Worm (Caenorhabditis elegans): ENCODE data around the gene F22E5.20.

Gene F22E5.20

ce11 chrII:2641777-2642176, 31.7 kb downstream of the F22E5.20 start, which contains the start of gene F22E5.7:
Gene F22E5.7, plus strand, starts transcription at chrII:2642077.
- TF ChIP-seq unc-3 (GFP tag; conservative IDR thresholded peaks at IDR 0.05) (no peak), unc-3 (tag; optimal IDR thresholded peaks at IDR 0.05) (no peak), pat-9 (tag; optimal IDR thresholded peaks at IDR 0.05) (no peak), ceh-45 (GFP tag; IDR thresholded peaks at IDR 0.05) (no peak), che-1 (tag; optimal IDR thresholded peaks at IDR 0.05) (no peak), ama-1 (optimal IDR thresholded peaks at IDR 0.05) (no peak), ceh-24 (tag; optimal IDR thresholded peaks at IDR 0.05) (no peak), ref-2 (tag; optimal IDR thresholded peaks at IDR 0.05) (no peak)

ce11 chrII:2640982-2641381, 32.5 kb downstream of the F22E5.20 start, which contains the start of gene F22E5.23:
Gene F22E5.23, plus strand, starts transcription at chrII:2641282.
- TF ChIP-seq madf-2 (tag; optimal IDR thresholded peaks at IDR 0.05), result no peak

- TF ChIP-seq dve-1 (tag; optimal IDR thresholded peaks at IDR 0.05), result peak; percentile 75
Measured at ce11 chrII:2639401-2640088, 33.9 kb downstream of the F22E5.20 start, which contains the start of gene F22E5.8. Gene F22E5.8, plus strand, starts transcription at chrII:2640038.

- no peak for TF ChIP-seq hlh-15 (tag; optimal IDR thresholded peaks at IDR 0.05)
- TF ChIP-seq K02D7.2 (tag; optimal IDR thresholded peaks at IDR 0.05), result no peak
- no peak for TF ChIP-seq fkh-6 (tag; optimal IDR thresholded peaks at IDR 0.05)
- TF ChIP-seq pax-1 (tag; optimal IDR thresholded peaks at IDR 0.05), result no peak
- TF ChIP-seq lim-6 (tag; optimal IDR thresholded peaks at IDR 0.05), result no peak
- no peak for TF ChIP-seq odd-2 (tag; optimal IDR thresholded peaks at IDR 0.05)
- no peak for TF ChIP-seq lin-11 (tag; optimal IDR thresholded peaks at IDR 0.05)
- no peak for TF ChIP-seq T23F11.4 (GFP tag; optimal IDR thresholded peaks at IDR 0.05)
Measured at ce11 chrII:2638062-2638461, 35.4 kb downstream of the F22E5.20 start, which contains the start of gene F22E5.9. Gene F22E5.9, plus strand, starts transcription at chrII:2638388.

- TF ChIP-seq unc-3 (GFP tag; conservative IDR thresholded peaks at IDR 0.05), result no peak
- TF ChIP-seq unc-3 (tag; optimal IDR thresholded peaks at IDR 0.05), result no peak
- no peak for TF ChIP-seq hlh-30 (tag; optimal IDR thresholded peaks at IDR 0.05; ENCODE audit: insufficient read depth)
- TF ChIP-seq npax-4 (tag; optimal IDR thresholded peaks at IDR 0.05), result no peak
- TF ChIP-seq ceh-48 (tag; optimal IDR thresholded peaks at IDR 0.05), result no peak
- no peak for TF ChIP-seq syd-9 (tag; optimal IDR thresholded peaks at IDR 0.05)
- no peak for TF ChIP-seq sdc-2 (tag; optimal IDR thresholded peaks at IDR 0.05)
- TF ChIP-seq ceh-14 (tag; optimal IDR thresholded peaks at IDR 0.05), result no peak
- no peak for TF ChIP-seq hlh-6 (tag; optimal IDR thresholded peaks at IDR 0.05)
- no peak for TF ChIP-seq Y22D7AL.16 (tag; optimal IDR thresholded peaks at IDR 0.05)
Measured at ce11 chrII:2637359-2637758, 36.1 kb downstream of the F22E5.20 start, which contains the start of gene F22E5.21. Gene F22E5.21, minus strand, starts transcription at chrII:2637459.

ce11 chrII:2632194-2632593, 41.2 kb downstream of the F22E5.20 start:
- peak; percentile 89 for TF ChIP-seq dve-1 (tag; optimal IDR thresholded peaks at IDR 0.05)

ce11 chrII:2631169-2631568, 42.3 kb downstream of the F22E5.20 start, which contains the start of gene D2062.1:
Gene D2062.1, plus strand, starts transcription at chrII:2631469.
- no peak for TF ChIP-seq zip-5 (tag; optimal IDR thresholded peaks at IDR 0.05)
- TF ChIP-seq nfya-1 (tag; optimal IDR thresholded peaks at IDR 0.05), result no peak
- TF ChIP-seq ets-4 (tag; optimal IDR thresholded peaks at IDR 0.05), result no peak
- no peak for TF ChIP-seq sox-4 (tag; optimal IDR thresholded peaks at IDR 0.05)
- TF ChIP-seq ceh-30 (tag; optimal IDR thresholded peaks at IDR 0.05), result no peak
- TF ChIP-seq elt-4 (tag; optimal IDR thresholded peaks at IDR 0.05), result no peak
- no peak for TF ChIP-seq Y22D7AL.16 (tag; optimal IDR thresholded peaks at IDR 0.05)
- no peak for TF ChIP-seq K02D7.2 (tag; optimal IDR thresholded peaks at IDR 0.05)
- no peak for TF ChIP-seq pqm-1 (tag; optimal IDR thresholded peaks at IDR 0.05)
- TF ChIP-seq lim-6 (tag; optimal IDR thresholded peaks at IDR 0.05), result no peak
- TF ChIP-seq ceh-18 (tag; optimal IDR thresholded peaks at IDR 0.05), result no peak
- TF ChIP-seq gmeb-2 (tag; optimal IDR thresholded peaks at IDR 0.05), result no peak
- no peak for TF ChIP-seq dve-1 (tag; optimal IDR thresholded peaks at IDR 0.05)
- TF ChIP-seq elt-2 (tag; optimal IDR thresholded peaks at IDR 0.05), result no peak
- no peak for TF ChIP-seq ttx-3 (tag; optimal IDR thresholded peaks at IDR 0.05)
- no peak for TF ChIP-seq C38D4.7 (GFP tag; optimal IDR thresholded peaks at IDR 0.05)
- TF ChIP-seq ceh-34 (tag; optimal IDR thresholded peaks at IDR 0.05), result no peak
- TF ChIP-seq sox-2 (GFP tag; IDR thresholded peaks at IDR 0.05), result no peak
- TF ChIP-seq ceh-24 (tag; optimal IDR thresholded peaks at IDR 0.05), result no peak
- no peak for TF ChIP-seq unc-86 (tag; optimal IDR thresholded peaks at IDR 0.05)

Measured in whole organism, late embryonic.